Worm (Caenorhabditis elegans): ENCODE data around the gene R08C7.5.

Gene R08C7.5

ce11 chrIV:4410526-4410925, 19.5 kb upstream of the R08C7.5 start:
- TF ChIP-seq nhr-77 (tag; optimal IDR thresholded peaks at IDR 0.05) (no peak), ztf-1 (GFP tag; conservative IDR thresholded peaks at IDR 0.05) (no peak), snpc-4 (tag; optimal IDR thresholded peaks at IDR 0.05) (no peak), ztf-4 (tag; optimal IDR thresholded peaks at IDR 0.05) (no peak), nhr-11 (tag; optimal IDR thresholded peaks at IDR 0.05) (no peak), peb-1 (tag; optimal IDR thresholded peaks at IDR 0.05) (no peak), skn-1 (tag; optimal IDR thresholded peaks at IDR 0.05) (no peak), ama-1 (optimal IDR thresholded peaks at IDR 0.05) (no peak), nhr-23 (tag; optimal IDR thresholded peaks at IDR 0.05) (no peak), nhr-237 (tag; optimal IDR thresholded peaks at IDR 0.05) (no peak), ceh-16 (tag; optimal IDR thresholded peaks at IDR 0.05) (no peak), nhr-129 (tag; optimal IDR thresholded peaks at IDR 0.05) (no peak), unc-62 (GFP tag; optimal IDR thresholded peaks at IDR 0.05) (no peak), crh-2 (tag; optimal IDR thresholded peaks at IDR 0.05) (no peak), zag-1 (tag; optimal IDR thresholded peaks at IDR 0.05) (no peak), dmd-4 (tag; optimal IDR thresholded peaks at IDR 0.05) (no peak), R02D3.7 (tag; optimal IDR thresholded peaks at IDR 0.05) (no peak), ceh-82 (tag; optimal IDR thresholded peaks at IDR 0.05) (no peak), sma-3 (GFP tag; optimal IDR thresholded peaks at IDR 0.05) (no peak), ZK546.5 (tag; optimal IDR thresholded peaks at IDR 0.05) (no peak)

- TF ChIP-seq lsy-2 (tag; optimal IDR thresholded peaks at IDR 0.05) (no peak), ceh-16 (tag; optimal IDR thresholded peaks at IDR 0.05) (no peak), ama-1 (optimal IDR thresholded peaks at IDR 0.05) (peak; percentile 7)
Observed at ce11 chrIV:4411311-4411947, 18.6 kb upstream of the R08C7.5 start.

ce11 chrIV:4411948-4412335, 18.1 kb upstream of the R08C7.5 start:
- TF ChIP-seq nhr-21 (tag; optimal IDR thresholded peaks at IDR 0.05) (no peak), ZK546.5 (tag; optimal IDR thresholded peaks at IDR 0.05) (no peak)

ce11 chrIV:4413114-4413513, 16.9 kb upstream of the R08C7.5 start:
- no peak for TF ChIP-seq zag-1 (tag; optimal IDR thresholded peaks at IDR 0.05)
- TF ChIP-seq mdl-1 (tag; optimal IDR thresholded peaks at IDR 0.05): no peak
- no peak for TF ChIP-seq skn-1 (tag; optimal IDR thresholded peaks at IDR 0.05)
- no peak for TF ChIP-seq mbf-1 (tag; optimal IDR thresholded peaks at IDR 0.05)
- no peak for TF ChIP-seq ama-1 (optimal IDR thresholded peaks at IDR 0.05)
- no peak for TF ChIP-seq alr-1 (tag; optimal IDR thresholded peaks at IDR 0.05)

- TF ChIP-seq aly-2 (tag; optimal IDR thresholded peaks at IDR 0.05): no peak
- TF ChIP-seq gmeb-1 (tag; optimal IDR thresholded peaks at IDR 0.05): no peak
- no peak for TF ChIP-seq nhr-25 (tag; optimal IDR thresholded peaks at IDR 0.05)
- TF ChIP-seq mab-5 (tag; optimal IDR thresholded peaks at IDR 0.05): no peak
- TF ChIP-seq nhr-21 (tag; optimal IDR thresholded peaks at IDR 0.05): no peak
- TF ChIP-seq nhr-10 (tag; optimal IDR thresholded peaks at IDR 0.05): no peak
- TF ChIP-seq nhr-129 (tag; optimal IDR thresholded peaks at IDR 0.05): no peak
- no peak for TF ChIP-seq dmd-4 (tag; optimal IDR thresholded peaks at IDR 0.05)
- no peak for TF ChIP-seq lin-13 (GFP tag; optimal IDR thresholded peaks at IDR 0.05)
Observed at ce11 chrIV:4422029-4422428, 8.0 kb upstream of the R08C7.5 start, which contains the start of gene clec-175. Gene clec-175, plus strand, starts transcription at chrIV:4422329.

ce11 chrIV:4423026-4423425, 7.0 kb upstream of the R08C7.5 start:
- TF ChIP-seq lsy-2 (tag; optimal IDR thresholded peaks at IDR 0.05): no peak
- no peak for TF ChIP-seq ztf-11 (tag; optimal IDR thresholded peaks at IDR 0.05)

- TF ChIP-seq egl-27 (tag; optimal IDR thresholded peaks at IDR 0.05): no peak
- TF ChIP-seq zag-1 (tag; optimal IDR thresholded peaks at IDR 0.05): no peak
- TF ChIP-seq peb-1 (tag; optimal IDR thresholded peaks at IDR 0.05): no peak
- TF ChIP-seq nhr-6 (tag; optimal IDR thresholded peaks at IDR 0.05): no peak
- TF ChIP-seq lin-11 (tag; optimal IDR thresholded peaks at IDR 0.05): no peak
- TF ChIP-seq R02D3.7 (tag; optimal IDR thresholded peaks at IDR 0.05): no peak
- TF ChIP-seq sma-3 (GFP tag; optimal IDR thresholded peaks at IDR 0.05): no peak
- TF ChIP-seq ceh-82 (tag; optimal IDR thresholded peaks at IDR 0.05): no peak
- TF ChIP-seq lin-13 (GFP tag; optimal IDR thresholded peaks at IDR 0.05): no peak
- TF ChIP-seq alr-1 (tag; optimal IDR thresholded peaks at IDR 0.05): no peak
- no peak for TF ChIP-seq nhr-12 (tag; optimal IDR thresholded peaks at IDR 0.05)
- no peak for TF ChIP-seq gmeb-1 (tag; optimal IDR thresholded peaks at IDR 0.05)
Observed at ce11 chrIV:4423885-4424284, 6.1 kb upstream of the R08C7.5 start.
